Worm (Caenorhabditis elegans): ENCODE data around the gene aly-1.

- no peak for TF ChIP-seq fkh-2 (tag; optimal IDR thresholded peaks at IDR 0.05)
- TF ChIP-seq ama-1 (optimal IDR thresholded peaks at IDR 0.05): no peak
- TF ChIP-seq lin-15B (tag; optimal IDR thresholded peaks at IDR 0.05): no peak
- TF ChIP-seq nhr-28 (tag; optimal IDR thresholded peaks at IDR 0.05): no peak
- no peak for TF ChIP-seq nhr-237 (tag; optimal IDR thresholded peaks at IDR 0.05)
- no peak for TF ChIP-seq pqm-1 (tag; optimal IDR thresholded peaks at IDR 0.05)
- no peak for TF ChIP-seq ztf-11 (tag; optimal IDR thresholded peaks at IDR 0.05)
- TF ChIP-seq R02D3.7 (tag; optimal IDR thresholded peaks at IDR 0.05): no peak
- no peak for TF ChIP-seq elt-2 (tag; optimal IDR thresholded peaks at IDR 0.05)
- no peak for TF ChIP-seq egl-27 (tag; optimal IDR thresholded peaks at IDR 0.05)
Observed at ce11 chrIV:9120220-9120619, 11.5 kb downstream of the aly-1 start.
